Fruit fly (Drosophila melanogaster) whole organism, embryonic: ENCODE data around the gene CG15553.

Source experiments
- CG11398 ChIP-seq: fragments of 200-800 bp; sonication (Bioruptor generic); optimal IDR thresholded peaks from 2 replicates; lab custom pipeline; 2016; ENCODE audit warnings: missing biosample characterization, missing genetic modification characterization
- CG15601 ChIP-seq: fragments of 200-800 bp; sonication (Bioruptor generic); optimal IDR thresholded peaks from 3 replicates; lab custom pipeline; 2019; ENCODE audit warnings: missing biosample characterization, mild to moderate bottlenecking, missing genetic modification characterization, moderate library complexity
- CG16779 ChIP-seq: fragments of 200-800 bp; sonication (Bioruptor generic); IDR thresholded peaks from 2 replicates; pipeline ENCODE4 v1.3.6; 2022; ENCODE audit warnings: missing biosample characterization, missing genetic modification characterization
- CG17328 ChIP-seq: fragments of 200-800 bp; sonication (Bioruptor generic); IDR thresholded peaks from 2 replicates; pipeline ENCODE4 v1.3.6; 2022; ENCODE audit warnings: missing biosample characterization, missing genetic modification characterization
- CG1832 ChIP-seq: fragments of 200-800 bp; sonication (Bioruptor generic); optimal IDR thresholded peaks from 2 replicates; lab custom pipeline; 2017; ENCODE audit warnings: missing biosample characterization, mild to moderate bottlenecking, missing genetic modification characterization, inconsistent platforms
- CG2199 ChIP-seq: fragments of 200-800 bp; sonication (Bioruptor generic); IDR thresholded peaks from 3 replicates; pipeline ENCODE4 v1.3.6; 2022; ENCODE audit warnings: missing biosample characterization, missing genetic modification characterization
- CG2712 ChIP-seq: fragments of 200-800 bp; optimal IDR thresholded peaks from 3 replicates; lab custom pipeline; 2019; ENCODE audit warnings: missing biosample characterization, mild to moderate bottlenecking, missing genetic modification characterization, moderate library complexity
- CG30403 ChIP-seq: fragments of 200-800 bp; sonication (Bioruptor generic); optimal IDR thresholded peaks from 3 replicates; lab custom pipeline; 2016; ENCODE audit warnings: missing biosample characterization, missing genetic modification characterization
- CG34422 ChIP-seq: fragments of 200-800 bp; sonication (Bioruptor generic); IDR thresholded peaks from 3 replicates; pipeline ENCODE4 v1.3.6; 2022; ENCODE audit warnings: missing biosample characterization, missing genetic modification characterization
- CG3847 ChIP-seq: fragments of 200-800 bp; sonication (Bioruptor generic); IDR thresholded peaks from 2 replicates; pipeline ENCODE4 v1.3.6; 2022; ENCODE audit warnings: missing biosample characterization, missing genetic modification characterization
- CG4854 ChIP-seq: fragments of 200-800 bp; sonication (Bioruptor generic); optimal IDR thresholded peaks from 2 replicates; lab custom pipeline; 2016; ENCODE audit warnings: missing biosample characterization, missing genetic modification characterization, inconsistent platforms
- CG6272 ChIP-seq: fragments of 200-800 bp; sonication (Bioruptor generic); IDR thresholded peaks from 2 replicates; pipeline ENCODE4 v1.3.6; 2022; ENCODE audit warnings: missing biosample characterization, missing genetic modification characterization
- CG6765 ChIP-seq: fragments of 200-800 bp; sonication (Bioruptor generic); optimal IDR thresholded peaks from 3 replicates; lab custom pipeline; 2017; ENCODE audit warnings: missing biosample characterization, mild to moderate bottlenecking, missing genetic modification characterization
- CG7357 ChIP-seq: fragments of 200-800 bp; sonication (Bioruptor generic); IDR thresholded peaks from 3 replicates; pipeline ENCODE4 v1.3.6; 2022; ENCODE audit warnings: missing biosample characterization, missing genetic modification characterization
- CG8281 ChIP-seq: fragments of 200-800 bp; sonication (Bioruptor generic); optimal IDR thresholded peaks from 2 replicates; lab custom pipeline; 2018; ENCODE audit warnings: missing biosample characterization, mild to moderate bottlenecking, missing genetic modification characterization, moderate library complexity
- CG9876 ChIP-seq: fragments of 200-800 bp; sonication (Bioruptor generic); optimal IDR thresholded peaks from 2 replicates; lab custom pipeline; 2016; ENCODE audit warnings: missing biosample characterization, missing genetic modification characterization
- CTCF ChIP-seq: fragments of 200-800 bp; sonication (Bioruptor generic); optimal IDR thresholded peaks from 2 replicates; lab custom pipeline; 2017; ENCODE audit warnings: missing biosample characterization, mild to moderate bottlenecking, missing genetic modification characterization, moderate library complexity
- CkIIα-i1 ChIP-seq: fragments of 200-800 bp; sonication (Bioruptor generic); IDR thresholded peaks from 2 replicates; pipeline ENCODE4 v1.3.6; 2022; ENCODE audit warnings: missing biosample characterization, missing genetic modification characterization
- Dfd ChIP-seq, 2 experiments: fragments of >200 bp; optimal IDR thresholded peaks; 2 replicates each; lab custom pipeline; 2017; ENCODE audit warnings: missing biosample characterization in 2 of 2, missing genetic modification characterization in 2 of 2
- E2f1 ChIP-seq: fragments of 200-800 bp; sonication (Bioruptor generic); IDR thresholded peaks from 2 replicates; pipeline ENCODE4 v1.3.6; 2022; ENCODE audit warnings: missing biosample characterization, missing genetic modification characterization
- ERR ChIP-seq: fragments of 200-800 bp; sonication (Bioruptor generic); optimal IDR thresholded peaks from 2 replicates; lab custom pipeline; 2016; ENCODE audit warnings: missing biosample characterization, missing genetic modification characterization
- Eip74EF ChIP-seq, 2 experiments: fragments of 200-800 bp in 1 of 2; fragments of >200 bp in 1 of 2; sonication (Bioruptor generic) in 1 of 2; optimal IDR thresholded peaks; 2 replicates each; lab custom pipeline; 2017 to 2019; ENCODE audit warnings: missing biosample characterization in 2 of 2, missing genetic modification characterization in 2 of 2, mild to moderate bottlenecking in 1 of 2, moderate library complexity in 1 of 2
- HLH4C ChIP-seq: fragments of 200-800 bp; sonication (Bioruptor generic); IDR thresholded peaks from 3 replicates; pipeline ENCODE4 v1.3.6; 2022; ENCODE audit warnings: missing biosample characterization, missing genetic modification characterization; ENCODE audit not compliant: partially characterized antibody
- HLHmδ ChIP-seq: fragments of 200-800 bp; sonication (Bioruptor generic); optimal IDR thresholded peaks from 2 replicates; lab custom pipeline; 2018; ENCODE audit warnings: missing biosample characterization, mild to moderate bottlenecking, missing genetic modification characterization, moderate library complexity
- Kr ChIP-seq: fragments of 200-800 bp; sonication (Bioruptor generic); optimal IDR thresholded peaks from 2 replicates; lab custom pipeline; 2017; ENCODE audit warnings: missing biosample characterization, mild to moderate bottlenecking, missing genetic modification characterization
- Lim3 ChIP-seq: fragments of 200-800 bp; sonication (Bioruptor generic); IDR thresholded peaks from 2 replicates; pipeline ENCODE4 v1.3.6; 2022; ENCODE audit warnings: missing biosample characterization, missing genetic modification characterization
- Max ChIP-seq: fragments of 200-800 bp; sonication (Bioruptor generic); optimal IDR thresholded peaks from 2 replicates; lab custom pipeline; 2016; ENCODE audit warnings: missing biosample characterization, mild to moderate bottlenecking, missing genetic modification characterization
- NC2α ChIP-seq: fragments of 200-800 bp; sonication (Bioruptor generic); optimal IDR thresholded peaks from 2 replicates; lab custom pipeline; 2016; ENCODE audit warnings: missing biosample characterization, missing genetic modification characterization
- Oli ChIP-seq: fragments of 200-800 bp; sonication (Bioruptor generic); optimal IDR thresholded peaks from 2 replicates; lab custom pipeline; 2018; ENCODE audit warnings: missing biosample characterization, mild to moderate bottlenecking, missing genetic modification characterization, moderate library complexity
- Ravus ChIP-seq: fragments of 200-800 bp; sonication (Bioruptor generic); IDR thresholded peaks from 2 replicates; pipeline ENCODE4 v1.3.6; 2022; ENCODE audit warnings: missing biosample characterization, missing genetic modification characterization
- Rx ChIP-seq: fragments of 200-800 bp; sonication (Bioruptor generic); IDR thresholded peaks from 2 replicates; pipeline ENCODE4 v1.3.6; 2022; ENCODE audit warnings: missing biosample characterization, missing genetic modification characterization
- Sry-β ChIP-seq: fragments of 200-800 bp; sonication (Bioruptor generic); optimal IDR thresholded peaks from 2 replicates; lab custom pipeline; 2018; ENCODE audit warnings: missing biosample characterization, mild to moderate bottlenecking, missing genetic modification characterization, moderate library complexity
- Stat92E ChIP-seq, 3 experiments: fragments of >200 bp in 2 of 3; fragments of 200-800 bp in 1 of 3; sonication (Bioruptor generic) in 1 of 3; optimal IDR thresholded peaks; 2 replicates each; lab custom pipeline; 2017 to 2019; ENCODE audit warnings: missing biosample characterization in 3 of 3, missing genetic modification characterization in 3 of 3, mild to moderate bottlenecking in 1 of 3, moderate library complexity in 1 of 3
- YL-1 ChIP-seq: fragments of 200-800 bp; sonication (Bioruptor generic); optimal IDR thresholded peaks from 3 replicates; lab custom pipeline; 2017; ENCODE audit warnings: missing biosample characterization, mild to moderate bottlenecking, missing genetic modification characterization
- al ChIP-seq: fragments of 200-800 bp; sonication (Bioruptor generic); IDR thresholded peaks from 2 replicates; pipeline ENCODE4 v1.3.6; 2022; ENCODE audit warnings: missing biosample characterization, missing genetic modification characterization
- bowl ChIP-seq: fragments of 200-800 bp; sonication (Bioruptor generic); IDR thresholded peaks from 2 replicates; pipeline ENCODE4 v1.3.6; 2022; ENCODE audit warnings: missing biosample characterization, missing genetic modification characterization
- cas ChIP-seq: fragments of 200-800 bp; sonication (Bioruptor generic); IDR thresholded peaks from 2 replicates; pipeline ENCODE4 v1.3.6; 2022; ENCODE audit warnings: missing biosample characterization, missing genetic modification characterization
- cato ChIP-seq: fragments of 200-800 bp; sonication (Bioruptor generic); optimal IDR thresholded peaks from 2 replicates; lab custom pipeline; 2016; ENCODE audit warnings: missing biosample characterization, missing genetic modification characterization, borderline replicate concordance
- ci ChIP-seq: fragments of 200-800 bp; sonication (Bioruptor generic); IDR thresholded peaks from 3 replicates; pipeline ENCODE4 v1.3.6; 2022; ENCODE audit warnings: missing biosample characterization, missing genetic modification characterization
- crp ChIP-seq, 2 experiments: fragments of 200-800 bp; sonication (Bioruptor generic); optimal IDR thresholded peaks; 2 replicates in 1 of 2; 3 replicates in 1 of 2; lab custom pipeline; 2017; ENCODE audit warnings: missing biosample characterization in 2 of 2, missing genetic modification characterization in 2 of 2, mild to moderate bottlenecking in 1 of 2, moderate library complexity in 1 of 2
- ems ChIP-seq: fragments of 200-800 bp; sonication (Bioruptor generic); optimal IDR thresholded peaks from 3 replicates; lab custom pipeline; 2016; ENCODE audit warnings: missing biosample characterization, missing genetic modification characterization
- gro ChIP-seq: fragments of 200-800 bp; sonication (Bioruptor generic); optimal IDR thresholded peaks from 2 replicates; lab custom pipeline; 2016; ENCODE audit warnings: missing biosample characterization, missing genetic modification characterization
- klu ChIP-seq: fragments of 200-800 bp; sonication (Bioruptor generic); IDR thresholded peaks from 2 replicates; pipeline ENCODE4 v1.3.6; 2022; ENCODE audit warnings: missing biosample characterization, missing genetic modification characterization
- p53 ChIP-seq: fragments of 200-800 bp; sonication (Bioruptor generic); optimal IDR thresholded peaks from 2 replicates; lab custom pipeline; 2016; ENCODE audit warnings: missing biosample characterization, missing genetic modification characterization
- schlank ChIP-seq: fragments of 200-800 bp; sonication (Bioruptor generic); optimal IDR thresholded peaks from 2 replicates; lab custom pipeline; 2018; ENCODE audit warnings: missing biosample characterization, mild to moderate bottlenecking, missing genetic modification characterization
- slbo ChIP-seq: fragments of 200-800 bp; sonication (Bioruptor generic); IDR thresholded peaks from 2 replicates; pipeline ENCODE4 v1.3.6; 2022; ENCODE audit warnings: missing biosample characterization, missing genetic modification characterization
- tll ChIP-seq, 2 experiments: fragments of 200-800 bp in 1 of 2; fragments of >200 bp in 1 of 2; sonication (Bioruptor generic) in 1 of 2; optimal IDR thresholded peaks; 2 replicates each; lab custom pipeline; 2017 to 2019; ENCODE audit warnings: missing biosample characterization in 2 of 2, missing genetic modification characterization in 2 of 2, mild to moderate bottlenecking in 1 of 2, moderate library complexity in 1 of 2
- wek ChIP-seq: fragments of 200-800 bp; sonication (Bioruptor generic); optimal IDR thresholded peaks from 3 replicates; lab custom pipeline; 2018; ENCODE audit warnings: missing biosample characterization, mild to moderate bottlenecking, missing genetic modification characterization, moderate library complexity

Gene CG15553

dm6 chr3R:31060708-31061625 is 40.0 kb downstream of the CG15553 start, which contains the start of gene dco (continued):
- TF ChIP-seq cas (GFP tag; lab: Robert Waterston, UW) (no peak), CG4854 (GFP tag; lab: Kevin White, UChicago) (peak; percentile 67), CTCF (peak; percentile 100), ERR (peak; percentile 21), CG1832 (peak; percentile 90), Kr (GFP tag; lab: Kevin White, UChicago) (no peak), CG3847 (GFP tag; lab: Robert Waterston, UW) (peak; percentile 87), Eip74EF (GFP tag; optimal IDR thresholded peaks at IDR 0.05; lab: Kevin White, UChicago) (peak in 1 of 2 experiments; percentile 28), schlank (tag; lab: Kevin White, UChicago) (no peak), al (peak; percentile 62), slbo (peak; percentile 95), wek (GFP tag; lab: Kevin White, UChicago) (no peak), Rx (peak; percentile 79), bowl (GFP tag; lab: Robert Waterston, UW) (peak; percentile 34; the same call in 1 of the 2 replicates), Dfd (GFP tag; optimal IDR thresholded peaks at IDR 0.05; lab: Kevin White, UChicago) (no peak), Ravus (GFP tag; lab: Robert Waterston, UW) (no peak; the same call in 1 of the 2 replicates), gro (peak; percentile 63), NC2α (GFP tag; lab: Kevin White, UChicago) (peak; percentile 26), YL-1 (peak; percentile 89), p53 (peak; percentile 12), CG30403 (peak; percentile 83), Lim3 (no peak), CG2199 (GFP tag; lab: Robert Waterston, UW) (peak; percentile 90), CkIIα-i1 (no peak), ci (GFP tag; lab: Robert Waterston, UW) (peak; percentile 92), HLHmδ (GFP tag; lab: Kevin White, UChicago) (peak; percentile 70), tll (GFP tag; optimal IDR thresholded peaks at IDR 0.05; lab: Kevin White, UChicago) (peak in 1 of 2 experiments; percentile 27), CG17328 (GFP tag; lab: Robert Waterston, UW) (peak; percentile 69), Oli (peak; percentile 22), CG9876 (peak; percentile 91), CG16779 (GFP tag; lab: Robert Waterston, UW) (0 out of 2 replicates have a peak, but pooled peaks have one; percentile 41), Max (peak; percentile 41), CG8281 (no peak), CG2712 (tag; lab: Kevin White, UChicago) (peak; percentile 77), HLH4C (GFP tag; lab: Robert Waterston, UW) (no peak), CG7357 (GFP tag; lab: Robert Waterston, UW) (peak; percentile 61; the same call in 1 of the 3 replicates), Stat92E (GFP tag; optimal IDR thresholded peaks at IDR 0.05; lab: Kevin White, UChicago) (peak in 1 of 3 experiments; percentile 55), CG34422 (GFP tag; lab: Robert Waterston, UW) (peak; percentile 79; the same call in 2 of the 3 replicates), crp (GFP tag; optimal IDR thresholded peaks at IDR 0.05; lab: Kevin White, UChicago) (peak in 1 of 2 experiments; percentile 14), CG6272 (GFP tag; lab: Robert Waterston, UW) (peak; percentile 53), ems (peak; percentile 42), CG15601 (tag; lab: Kevin White, UChicago) (no peak), CG6765 (GFP tag; lab: Kevin White, UChicago) (peak; percentile 23), klu (GFP tag; lab: Robert Waterston, UW) (peak; percentile 51; the same call in 1 of the 2 replicates), E2f1 (peak; percentile 79), CG11398 (GFP tag; lab: Kevin White, UChicago) (peak; percentile 49), cato (GFP tag; lab: Kevin White, UChicago) (no peak), Sry-β (peak; percentile 95)
